Worm (Caenorhabditis elegans): ENCODE measurements around the gene C05C12.1.
"Not testable (repeated sequence)": the region's sequence is repeated elsewhere in the genome, so short reads cannot be mapped to it uniquely, and the experiment has no call there.

Gene C05C12.1

DNA sequence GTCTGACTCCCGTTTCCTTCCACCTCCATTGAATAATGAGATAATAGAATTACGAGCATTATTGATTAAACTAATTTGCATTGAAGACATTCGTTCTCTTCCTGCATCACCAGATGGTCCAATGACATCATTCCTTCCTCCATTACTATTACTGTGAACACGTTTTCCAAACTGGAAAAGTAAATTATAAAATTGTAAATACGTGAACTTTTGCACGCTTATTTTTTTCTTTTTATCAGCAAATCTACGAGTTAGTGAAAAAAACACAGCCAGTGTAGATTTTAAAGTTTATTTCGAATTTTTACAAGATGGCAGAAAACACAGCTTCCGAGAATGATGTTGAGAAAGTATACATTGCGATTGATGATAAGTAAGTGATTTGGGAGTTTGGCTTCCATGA lies at the start of gene C05C12.1:
Gene C05C12.1 (plus strand): TSS at position 301 of the 400 bp plus-strand sequence.
- not testable (repeated sequence) for TF ChIP-seq him-1, dao-5, W03F9.2 (tag; optimal IDR thresholded peaks at IDR 0.05)

DNA sequence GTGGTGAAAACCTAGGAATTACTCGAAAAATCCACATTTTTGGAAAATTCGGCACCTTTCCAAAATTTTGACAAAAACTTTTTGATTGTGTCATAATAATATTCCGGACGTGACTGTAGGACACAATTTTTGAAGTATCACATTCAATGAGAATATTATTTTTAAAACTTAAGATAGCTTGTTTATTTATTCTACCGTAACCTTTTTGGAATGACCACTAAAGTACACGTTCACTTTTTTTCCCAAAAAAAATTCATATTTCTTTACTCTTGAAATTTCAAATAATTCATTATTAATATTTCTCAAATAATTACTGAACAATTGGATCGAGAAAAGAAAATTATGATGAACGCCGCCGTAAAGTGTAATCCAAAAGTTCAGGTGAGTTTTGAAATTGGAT lies 46.6 kb upstream of the C05C12.1 start, which contains the start of gene R07H5.9:
Gene R07H5.9 (plus strand): TSS at position 301 of the 400 bp plus-strand sequence.
- TF ChIP-seq him-1 (tag; optimal IDR thresholded peaks at IDR 0.05) (no peak), dao-5 (tag; optimal IDR thresholded peaks at IDR 0.05) (no peak), W03F9.2 (tag; optimal IDR thresholded peaks at IDR 0.05) (no peak)

DNA sequence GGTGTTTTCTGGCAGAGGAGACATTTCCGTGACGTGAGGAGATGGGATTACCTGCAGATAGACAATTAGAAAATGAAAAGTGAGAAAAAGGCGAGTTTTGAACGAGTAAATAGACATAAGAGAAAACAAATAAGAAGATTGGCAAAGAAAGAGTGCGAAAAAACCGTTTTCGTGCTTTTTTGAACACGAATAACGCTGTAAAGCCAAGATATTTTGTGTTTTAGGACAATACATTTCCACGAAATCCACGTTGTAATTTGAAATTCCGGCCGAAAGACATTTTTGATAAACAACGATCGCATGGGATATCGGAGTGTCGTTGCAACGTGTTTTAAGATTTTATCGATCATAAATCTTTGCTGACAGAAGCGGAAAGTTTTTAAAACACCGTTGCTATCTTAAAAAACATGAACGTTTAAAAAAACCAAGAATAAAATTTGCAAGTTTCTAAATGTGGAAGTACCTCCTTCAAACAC lies 43.0 kb upstream of the C05C12.1 start, which contains the start of gene adk-1:
Gene adk-1 (minus strand): TSS at position 51 of the 476 bp plus-strand sequence.
- TF ChIP-seq W03F9.2 (tag; optimal IDR thresholded peaks at IDR 0.05) (no peak), dao-5 (tag; optimal IDR thresholded peaks at IDR 0.05) (no peak), him-1 (tag; optimal IDR thresholded peaks at IDR 0.05) (no peak)

ce11 chrIV:11211547-11211946 lies 42.2 kb upstream of the C05C12.1 start:
- TF ChIP-seq him-1 (tag; optimal IDR thresholded peaks at IDR 0.05) = no peak
- no peak for TF ChIP-seq W03F9.2 (tag; optimal IDR thresholded peaks at IDR 0.05)
- no peak for TF ChIP-seq dao-5 (tag; optimal IDR thresholded peaks at IDR 0.05)

DNA sequence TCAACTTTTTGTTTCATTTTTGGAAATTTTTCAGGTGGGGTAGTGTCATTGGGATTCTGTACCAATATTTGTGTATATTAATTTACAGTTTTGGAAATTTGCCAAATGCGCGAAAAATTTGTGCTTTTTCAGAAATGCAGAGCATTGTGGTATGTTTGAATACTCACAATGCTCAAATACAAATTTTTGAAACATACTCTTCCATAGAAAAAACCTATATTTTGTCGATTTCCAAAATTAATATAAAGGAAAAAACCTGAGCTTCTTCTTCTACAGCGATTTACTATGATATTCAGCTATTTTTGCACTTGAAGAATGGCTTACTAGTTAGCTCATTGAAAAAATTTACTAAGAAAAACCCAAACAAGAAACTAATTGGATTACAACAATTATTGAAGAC lies 40.8 kb upstream of the C05C12.1 start:
- TF ChIP-seq him-1 (tag; optimal IDR thresholded peaks at IDR 0.05) = no peak

DNA sequence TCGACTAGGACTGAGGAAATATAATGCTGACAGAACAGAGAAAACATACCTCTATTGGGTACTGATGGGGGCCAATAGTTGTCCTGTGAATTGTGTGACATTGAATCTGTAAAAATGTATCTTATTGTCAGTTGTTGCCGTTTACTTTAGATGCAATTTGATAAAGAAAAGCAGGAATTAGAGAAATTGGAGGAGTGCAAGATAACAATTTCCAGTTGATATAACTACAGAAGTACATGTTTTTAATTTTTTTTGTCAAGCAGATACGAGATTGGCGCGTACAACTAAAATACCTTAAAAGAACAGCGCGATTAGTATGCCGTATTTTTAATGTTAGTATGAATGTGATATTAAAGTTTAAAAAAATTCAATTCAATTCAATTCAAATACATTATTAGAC lies 35.8 kb upstream of the C05C12.1 start, which contains the start of gene zip-6:
Gene zip-6 (minus strand): TSS at position 101 of the 400 bp plus-strand sequence.
- TF ChIP-seq W03F9.2 (tag; optimal IDR thresholded peaks at IDR 0.05) = no peak
- TF ChIP-seq dao-5 (tag; optimal IDR thresholded peaks at IDR 0.05) = no peak
- TF ChIP-seq him-1 (tag; optimal IDR thresholded peaks at IDR 0.05) = no peak

- TF ChIP-seq dao-5 (tag; optimal IDR thresholded peaks at IDR 0.05) (no peak), W03F9.2 (tag; optimal IDR thresholded peaks at IDR 0.05) (no peak)
These were observed 29.9 kb upstream of the C05C12.1 start, which contains the start of gene C29F4.3 for ce11 chrIV:11223878-11224277. Gene C29F4.3, minus strand, starts transcription at chrIV:11223978.

- TF ChIP-seq him-1 (tag; optimal IDR thresholded peaks at IDR 0.05) (no peak), W03F9.2 (tag; optimal IDR thresholded peaks at IDR 0.05) (no peak), dao-5 (tag; optimal IDR thresholded peaks at IDR 0.05) (no peak)
These were observed 28.6 kb upstream of the C05C12.1 start, which contains the start of gene col-125 for ce11 chrIV:11225206-11225605. Gene col-125, plus strand, starts transcription at chrIV:11225506.

ce11 chrIV:11226545-11226944 lies 27.2 kb upstream of the C05C12.1 start:
- no peak for TF ChIP-seq him-1 (tag; optimal IDR thresholded peaks at IDR 0.05)
- TF ChIP-seq dao-5 (tag; optimal IDR thresholded peaks at IDR 0.05) = no peak
- TF ChIP-seq W03F9.2 (tag; optimal IDR thresholded peaks at IDR 0.05) = no peak

DNA sequence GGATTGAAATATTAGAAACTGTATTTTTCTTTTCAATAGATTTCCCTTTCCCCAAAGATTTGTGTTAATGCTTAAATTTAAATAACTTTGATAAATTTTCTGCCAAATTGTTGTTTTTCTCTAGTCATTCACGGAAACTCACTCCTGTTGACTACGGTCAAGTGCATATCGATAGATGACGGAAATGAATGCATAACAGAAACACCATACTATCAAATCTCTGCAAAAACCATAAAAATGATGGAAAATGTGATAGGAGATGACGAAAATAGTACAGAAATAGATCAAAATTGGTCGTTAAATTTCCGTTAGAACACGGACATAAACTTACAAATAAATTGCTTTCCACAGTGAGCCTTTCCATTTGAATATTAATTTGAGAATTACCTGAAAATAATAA lies 24.8 kb upstream of the C05C12.1 start:
- no peak for TF ChIP-seq W03F9.2 (tag; optimal IDR thresholded peaks at IDR 0.05)
- no peak for TF ChIP-seq him-1 (tag; optimal IDR thresholded peaks at IDR 0.05)
- no peak for TF ChIP-seq dao-5 (tag; optimal IDR thresholded peaks at IDR 0.05)

DNA sequence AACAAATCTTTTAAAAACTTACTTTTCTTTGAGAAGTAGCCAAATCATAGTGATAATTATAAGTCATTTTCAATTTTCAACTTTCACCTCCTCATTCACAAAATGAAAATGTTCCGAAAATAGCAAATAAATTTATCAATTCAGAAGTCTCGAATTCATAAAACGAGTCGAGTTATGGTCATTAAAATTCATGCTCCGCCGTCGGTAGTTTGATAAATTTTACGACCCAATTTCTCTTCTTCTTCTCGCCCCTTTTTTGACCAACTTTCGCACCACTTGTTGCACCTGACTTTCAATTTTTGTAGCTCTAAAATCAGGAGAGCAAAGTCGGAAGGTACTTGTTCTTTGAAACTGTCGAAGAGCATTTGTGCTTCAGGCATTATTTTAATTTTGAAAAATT lies 23.7 kb upstream of the C05C12.1 start, which contains the start of gene best-7:
Gene best-7 (minus strand): TSS at position 239 of the 400 bp plus-strand sequence.
- TF ChIP-seq W03F9.2 (tag; optimal IDR thresholded peaks at IDR 0.05) (no peak), dao-5 (tag; optimal IDR thresholded peaks at IDR 0.05) (no peak), him-1 (tag; optimal IDR thresholded peaks at IDR 0.05) (no peak)

DNA sequence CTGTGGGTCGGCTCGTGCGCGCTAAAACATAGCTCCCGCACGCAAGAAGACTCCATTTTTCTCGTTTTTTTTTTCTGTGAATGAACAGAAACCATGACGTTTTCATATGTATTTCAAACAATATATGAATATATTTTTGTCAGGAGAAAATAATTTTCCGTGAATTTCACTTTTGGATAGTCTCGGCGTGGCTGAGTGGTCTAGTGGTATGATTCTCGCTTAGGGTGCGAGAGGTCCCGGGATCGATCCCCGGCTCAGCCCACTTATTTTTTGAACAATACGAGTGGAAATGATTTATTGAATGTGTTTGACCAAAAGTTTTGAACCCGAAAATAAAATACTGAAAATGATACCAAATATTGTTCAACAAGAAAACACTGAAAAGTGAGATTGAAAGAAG lies 22.4 kb upstream of the C05C12.1 start:
- TF ChIP-seq W03F9.2 (tag; optimal IDR thresholded peaks at IDR 0.05) = no peak
- no peak for TF ChIP-seq him-1 (tag; optimal IDR thresholded peaks at IDR 0.05)
- TF ChIP-seq dao-5 (tag; optimal IDR thresholded peaks at IDR 0.05) = no peak

- no peak for TF ChIP-seq W03F9.2 (tag; optimal IDR thresholded peaks at IDR 0.05)
- TF ChIP-seq dao-5 (tag; optimal IDR thresholded peaks at IDR 0.05) = no peak
- TF ChIP-seq him-1 (tag; optimal IDR thresholded peaks at IDR 0.05) = no peak
These were observed 18.0 kb upstream of the C05C12.1 start for ce11 chrIV:11235755-11236154.

ce11 chrIV:11241368-11241767 lies 12.4 kb upstream of the C05C12.1 start, which contains the start of gene C05C12.6:
Gene C05C12.6, minus strand, starts transcription at chrIV:11241468.
- TF ChIP-seq W03F9.2 (tag; optimal IDR thresholded peaks at IDR 0.05) (no peak), him-1 (tag; optimal IDR thresholded peaks at IDR 0.05) (no peak), dao-5 (tag; optimal IDR thresholded peaks at IDR 0.05) (no peak)

DNA sequence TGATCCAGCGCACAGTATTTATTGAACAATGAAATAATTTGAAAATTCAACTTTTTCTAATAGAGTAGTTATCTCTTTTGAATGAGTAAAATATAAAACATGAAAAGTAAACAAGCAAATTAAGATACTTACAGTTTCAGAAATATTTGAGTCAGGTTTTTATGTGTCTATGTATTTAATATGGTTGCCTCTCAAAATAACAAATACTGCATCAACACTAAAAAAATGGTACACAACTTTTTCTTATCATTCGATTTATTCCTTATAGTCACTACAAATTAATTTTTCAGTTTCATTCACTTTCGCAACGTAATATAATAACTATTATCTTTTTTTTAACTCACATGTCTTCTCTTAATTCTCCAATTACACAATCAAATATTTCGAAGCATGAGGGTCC lies 6.4 kb upstream of the C05C12.1 start:
- TF ChIP-seq dao-5 (tag; optimal IDR thresholded peaks at IDR 0.05) (no peak), him-1 (tag; optimal IDR thresholded peaks at IDR 0.05) (no peak)

Data from whole organism, L4/young adult.